Worm (Caenorhabditis elegans) whole organism, L4/young adult: ENCODE measurements around the gene emc-2.

ENCODE experiments used
- W03F9.2 ChIP-seq: fragments of 150-350 bp; optimal IDR thresholded peaks from 2 replicates; lab custom pipeline; 2014; ENCODE audit warnings: missing biosample characterization, missing genetic modification characterization
- dao-5 ChIP-seq: sonication (generic microtip); optimal IDR thresholded peaks from 2 replicates; lab custom pipeline; 2016; ENCODE audit warnings: missing genotype, missing genetic modification characterization, moderate library complexity, missing compliant biosample characterization
- him-1 ChIP-seq: sonication (generic microtip); optimal IDR thresholded peaks from 2 replicates; lab custom pipeline; 2016; ENCODE audit warnings: missing genotype, missing genetic modification reagents, missing genetic modification characterization, missing compliant biosample characterization

ce11 chrII:1320412-1320811 is 14.5 kb upstream of the emc-2 start:
- peak; percentile 72 for TF ChIP-seq him-1
- TF ChIP-seq W03F9.2 (tag; lab: Kevin White, UChicago) = peak; percentile 94
- TF ChIP-seq dao-5 (tag; lab: Kevin White, UChicago) = peak; percentile 10
